Worm (Caenorhabditis elegans) whole organism, L3 larva: Measurements from ENCODE around the gene daao-1.

Experiments
- R02D3.7 ChIP-seq: fragments of 150-350 bp; optimal IDR thresholded peaks from 2 replicates; lab custom pipeline; 2014; ENCODE audit warnings: missing biosample characterization, missing genetic modification characterization
- ZK546.5 ChIP-seq: sonication (generic microtip); optimal IDR thresholded peaks from 2 replicates; lab custom pipeline; 2017; ENCODE audit warnings: missing biosample characterization, missing genetic modification characterization
- ama-1 ChIP-seq: fragments of 150-350 bp; optimal IDR thresholded peaks from 2 replicates; lab custom pipeline; 2018
- ceh-16 ChIP-seq: sonication (generic microtip); optimal IDR thresholded peaks from 2 replicates; lab custom pipeline; 2017; ENCODE audit warnings: missing biosample characterization, missing genetic modification characterization
- ceh-28 ChIP-seq: fragments of 150-350 bp; optimal IDR thresholded peaks from 2 replicates; lab custom pipeline; 2014; ENCODE audit warnings: missing biosample characterization, missing genetic modification reagents, missing genetic modification characterization
- ceh-82 ChIP-seq: fragments of 150-350 bp; optimal IDR thresholded peaks from 2 replicates; lab custom pipeline; 2014; ENCODE audit warnings: missing biosample characterization, missing genetic modification characterization
- daf-12 ChIP-seq: fragments of 150-350 bp; optimal IDR thresholded peaks from 2 replicates; lab custom pipeline; 2014; ENCODE audit warnings: missing biosample characterization, missing genetic modification reagents, missing genetic modification characterization
- egl-27 ChIP-seq: sonication (generic microtip); optimal IDR thresholded peaks from 4 replicates; lab custom pipeline; 2017; ENCODE audit warnings: missing biosample characterization, missing genetic modification reagents, missing genetic modification characterization
- egl-5 ChIP-seq: fragments of 150-350 bp; optimal IDR thresholded peaks from 2 replicates; lab custom pipeline; 2017; ENCODE audit warnings: missing biosample characterization, missing genetic modification reagents, missing genetic modification characterization, inconsistent platforms
- elt-1 ChIP-seq: fragments of 150-350 bp; optimal IDR thresholded peaks from 2 replicates; lab custom pipeline; 2014; ENCODE audit warnings: missing biosample characterization, missing genetic modification characterization
- elt-2 ChIP-seq: sonication (generic microtip); optimal IDR thresholded peaks from 2 replicates; lab custom pipeline; 2016; ENCODE audit warnings: missing genetic modification reagents, mild to moderate bottlenecking, missing genetic modification characterization, missing compliant biosample characterization
- elt-3 ChIP-seq, 3 experiments: fragments of 150-350 bp in 1 of 3; sonication (generic microtip) in 2 of 3; optimal IDR thresholded peaks; 2 replicates in 2 of 3; 4 replicates in 1 of 3; lab custom pipeline; 2014 to 2017; ENCODE audit warnings: missing biosample characterization in 3 of 3, missing genetic modification characterization in 3 of 3
- eor-1 ChIP-seq, 2 experiments: fragments of 150-350 bp; optimal IDR thresholded peaks; 2 replicates each; lab custom pipeline; 2014 to 2018; ENCODE audit warnings: missing biosample characterization in 2 of 2, missing genetic modification characterization in 2 of 2
- fkh-2 ChIP-seq: fragments of 150-350 bp; optimal IDR thresholded peaks from 2 replicates; lab custom pipeline; 2014; ENCODE audit warnings: missing biosample characterization, missing genetic modification reagents, missing genetic modification characterization
- fos-1 ChIP-seq: fragments of 150-350 bp; optimal IDR thresholded peaks from 2 replicates; lab custom pipeline; 2014; ENCODE audit warnings: missing biosample characterization, missing genetic modification characterization
- hmg-11 ChIP-seq: sonication (generic microtip); optimal IDR thresholded peaks from 2 replicates; lab custom pipeline; 2016; ENCODE audit warnings: missing genetic modification characterization, missing compliant biosample characterization
- lin-15B ChIP-seq: fragments of 150-350 bp; optimal IDR thresholded peaks from 2 replicates; lab custom pipeline; 2014; ENCODE audit warnings: missing biosample characterization, missing genetic modification characterization
- lin-39 ChIP-seq: fragments of 150-350 bp; optimal IDR thresholded peaks from 2 replicates; lab custom pipeline; 2018; ENCODE audit warnings: missing biosample characterization, missing genetic modification reagents, missing genetic modification characterization
- mml-1 ChIP-seq: fragments of 150-350 bp; sonication (generic microtip); optimal IDR thresholded peaks from 3 replicates; lab custom pipeline; 2014; ENCODE audit warnings: missing biosample characterization, missing genetic modification characterization
- nfya-1 ChIP-seq: sonication (generic microtip); optimal IDR thresholded peaks from 2 replicates; lab custom pipeline; 2017; ENCODE audit warnings: missing genetic modification characterization, mild to moderate bottlenecking, missing compliant biosample characterization, antibody characterized with exemption, moderate library complexity; ENCODE audit not compliant: insufficient read depth
- nhr-12 ChIP-seq: fragments of 150-350 bp; optimal IDR thresholded peaks from 2 replicates; lab custom pipeline; 2014; ENCODE audit warnings: missing biosample characterization, missing genetic modification characterization
- nhr-23 ChIP-seq: fragments of 150-350 bp; optimal IDR thresholded peaks from 2 replicates; lab custom pipeline; 2014; ENCODE audit warnings: missing biosample characterization, missing genetic modification reagents, missing genetic modification characterization
- nhr-237 ChIP-seq: fragments of 150-350 bp; optimal IDR thresholded peaks from 2 replicates; lab custom pipeline; 2014; ENCODE audit warnings: missing biosample characterization, missing genetic modification characterization
- nhr-25 ChIP-seq: sonication (generic microtip); optimal IDR thresholded peaks from 2 replicates; lab custom pipeline; 2017; ENCODE audit warnings: missing biosample characterization, missing genetic modification characterization
- nhr-28 ChIP-seq: fragments of 150-350 bp; optimal IDR thresholded peaks from 2 replicates; lab custom pipeline; 2014; ENCODE audit warnings: missing biosample characterization, missing genetic modification characterization
- nhr-43 ChIP-seq: sonication (generic microtip); optimal IDR thresholded peaks from 2 replicates; lab custom pipeline; 2016; ENCODE audit warnings: mild to moderate bottlenecking, missing genetic modification characterization, missing compliant biosample characterization; ENCODE audit not compliant: poor library complexity, severe bottlenecking
- nhr-76 ChIP-seq: fragments of 150-350 bp; sonication (generic microtip); optimal IDR thresholded peaks from 5 replicates; lab custom pipeline; 2014; ENCODE audit warnings: missing biosample characterization, missing genetic modification characterization
- nhr-77 ChIP-seq: fragments of 150-350 bp; optimal IDR thresholded peaks from 2 replicates; lab custom pipeline; 2014; ENCODE audit warnings: missing biosample characterization, missing genetic modification characterization
- pqm-1 ChIP-seq: fragments of 150-350 bp; optimal IDR thresholded peaks from 2 replicates; lab custom pipeline; 2017; ENCODE audit warnings: missing biosample characterization, missing genetic modification characterization, inconsistent platforms
- sea-2 ChIP-seq: fragments of 150-350 bp; sonication (generic microtip); optimal IDR thresholded peaks from 4 replicates; lab custom pipeline; 2014; ENCODE audit warnings: missing biosample characterization, missing genetic modification reagents, missing genetic modification characterization
- snpc-4 ChIP-seq: fragments of 150-350 bp; optimal IDR thresholded peaks from 2 replicates; lab custom pipeline; 2014; ENCODE audit warnings: missing biosample characterization, missing genetic modification characterization
- tbx-2 ChIP-seq: sonication (generic microtip); optimal IDR thresholded peaks from 2 replicates; lab custom pipeline; 2016; ENCODE audit warnings: mild to moderate bottlenecking, missing genetic modification characterization, missing compliant biosample characterization
- unc-39 ChIP-seq: sonication (generic microtip); optimal IDR thresholded peaks from 4 replicates; lab custom pipeline; 2017; ENCODE audit warnings: missing biosample characterization, missing genetic modification characterization
- unc-62 ChIP-seq: fragments of 150-350 bp; sonication (generic microtip); optimal IDR thresholded peaks from 4 replicates; lab custom pipeline; 2014; ENCODE audit warnings: missing biosample characterization, missing genetic modification reagents, missing genetic modification characterization
- zag-1 ChIP-seq: fragments of 150-350 bp; optimal IDR thresholded peaks from 2 replicates; lab custom pipeline; 2014; ENCODE audit warnings: missing biosample characterization, missing genetic modification characterization

The daao-1 gene

ce11 chrIV:2616853-2617252 lies 2.9 kb downstream of the daao-1 start:
- peak; percentile 78 for TF ChIP-seq ceh-28 (tag; lab: Kevin White, UChicago)
- TF ChIP-seq fos-1 (tag; lab: Kevin White, UChicago): no peak
- TF ChIP-seq, all 47 proteins: peak for 1

- TF ChIP-seq nhr-237 (tag; lab: Kevin White, UChicago) (no peak), egl-27 (tag; lab: Kevin White, UChicago) (no peak), ceh-82 (no peak), ceh-28 (tag; lab: Kevin White, UChicago) (no peak), nhr-23 (tag; lab: Kevin White, UChicago) (no peak), elt-3 (tag; optimal IDR thresholded peaks at IDR 0.05; lab: Kevin White, UChicago) (no peak), nhr-43 (no peak), nhr-28 (no peak), snpc-4 (tag; lab: Kevin White, UChicago) (no peak), elt-2 (tag; lab: Kevin White, UChicago) (peak; percentile 98), unc-62 (GFP tag; lab: Kevin White, UChicago) (no peak), mml-1 (tag; lab: Kevin White, UChicago) (no peak), unc-39 (tag; lab: Kevin White, UChicago) (no peak), sea-2 (GFP tag; lab: Kevin White, UChicago) (no peak), fos-1 (tag; lab: Kevin White, UChicago) (no peak), zag-1 (tag; lab: Kevin White, UChicago) (no peak), nfya-1 (tag; lab: Kevin White, UChicago) (peak; percentile 6), egl-5 (no peak), pqm-1 (tag; lab: Kevin White, UChicago) (peak; percentile 96), ceh-16 (tag; lab: Kevin White, UChicago) (no peak), ZK546.5 (tag; lab: Kevin White, UChicago) (no peak), nhr-12 (no peak), nhr-76 (tag; lab: Kevin White, UChicago) (no peak), hmg-11 (tag; lab: Kevin White, UChicago) (no peak), lin-39 (tag; lab: Kevin White, UChicago) (no peak)
Measured at ce11 chrIV:2618611-2619010, 4.6 kb downstream of the daao-1 start, which contains the start of gene smf-3. TSS of gene smf-3 (plus strand) at chrIV:2618869.

ce11 chrIV:2628171-2628570 lies 14.2 kb downstream of the daao-1 start, which contains the start of gene ngn-1:
TSS of gene ngn-1 (minus strand) at chrIV:2628271.
- TF ChIP-seq fkh-2 (tag; lab: Kevin White, UChicago) (no peak), mml-1 (tag; lab: Kevin White, UChicago) (no peak), R02D3.7 (no peak), nhr-77 (no peak), tbx-2 (no peak), lin-15B (tag; lab: Kevin White, UChicago) (no peak), ZK546.5 (tag; lab: Kevin White, UChicago) (no peak), nhr-12 (no peak)

- TF ChIP-seq nhr-25 (tag; lab: Kevin White, UChicago) (no peak), nhr-23 (tag; lab: Kevin White, UChicago) (no peak), nhr-77 (no peak), R02D3.7 (no peak), nhr-76 (tag; lab: Kevin White, UChicago) (no peak), elt-1 (tag; lab: Kevin White, UChicago) (no peak)
- TF ChIP-seq, all 47 proteins: peak for 0
Measured at ce11 chrIV:2630145-2630544, 16.2 kb downstream of the daao-1 start.

- TF ChIP-seq nhr-77 (no peak), eor-1 (tag; optimal IDR thresholded peaks at IDR 0.05; lab: Kevin White, UChicago) (no peak), daf-12 (tag; lab: Kevin White, UChicago) (no peak), ama-1 (lab: Kevin White, UChicago) (no peak), pqm-1 (tag; lab: Kevin White, UChicago) (no peak), egl-27 (tag; lab: Kevin White, UChicago) (no peak), elt-1 (tag; lab: Kevin White, UChicago) (no peak)
Measured at ce11 chrIV:2634992-2635391, 21.0 kb downstream of the daao-1 start.
